Fruit fly (Drosophila melanogaster): ENCODE results near the gene CG33160.
A peak's percentile ranks its signal among the peaks of the same experiment; 100 is the strongest.

Gene CG33160

DNA sequence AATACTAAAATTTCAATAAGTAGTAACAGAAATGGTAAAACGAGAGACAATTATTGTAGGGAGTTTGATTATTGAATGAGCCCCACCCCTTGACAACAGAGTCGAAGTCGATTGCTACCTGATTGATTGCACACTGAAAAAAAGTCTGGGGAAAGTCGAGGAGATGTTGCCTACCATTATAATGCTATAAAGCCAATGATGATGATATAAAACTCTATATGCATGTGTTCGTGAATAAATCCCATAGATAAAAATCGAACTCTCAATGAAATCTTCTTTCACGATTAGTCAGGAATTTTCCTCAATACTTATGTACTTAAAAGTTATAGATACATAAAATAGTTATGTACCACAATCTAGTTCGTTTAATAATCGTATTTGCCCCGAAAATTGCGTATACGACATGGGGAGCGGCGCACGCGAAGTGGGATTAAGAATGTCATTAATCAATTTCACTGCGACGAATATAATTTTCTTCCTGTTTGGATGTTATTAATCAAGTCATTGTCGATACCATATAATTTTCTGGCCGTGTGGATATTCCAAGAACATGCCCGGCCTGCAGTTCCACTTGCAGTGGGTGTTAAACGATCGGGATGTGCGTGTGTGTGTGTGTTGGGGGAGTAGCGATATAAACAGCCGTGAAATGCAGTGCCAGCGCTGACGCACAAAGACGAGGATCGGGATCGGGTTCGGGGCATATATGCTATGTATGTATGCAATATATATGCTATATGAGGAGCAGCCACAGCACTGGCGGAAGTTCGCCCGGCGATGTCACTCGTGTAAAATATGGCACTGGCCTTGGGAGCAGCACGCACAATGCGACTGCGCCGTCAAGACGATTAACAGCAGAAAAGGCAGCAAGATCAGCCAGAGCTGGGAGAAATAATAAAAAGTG lies 38.3 kb upstream of the CG33160 start, which contains the start of gene CG12078:
Gene CG12078, minus strand, starts transcription at position 51 of the 901 bp plus-strand sequence.
- no peak for TF ChIP-seq CG11617 (GFP tag; optimal IDR thresholded peaks at IDR 0.05)
- no peak for TF ChIP-seq bab1 (GFP tag; optimal IDR thresholded peaks at IDR 0.05)
- no peak for TF ChIP-seq Clk (GFP tag; optimal IDR thresholded peaks at IDR 0.05)
- no peak for TF ChIP-seq cic (GFP tag; optimal IDR thresholded peaks at IDR 0.05)
- no peak for TF ChIP-seq ovo (GFP tag; optimal IDR thresholded peaks at IDR 0.05)
- TF ChIP-seq toe (GFP tag; optimal IDR thresholded peaks at IDR 0.05), result no peak
- no peak for TF ChIP-seq CG33017 (tag; optimal IDR thresholded peaks at IDR 0.05)
- TF ChIP-seq Hr96 (GFP tag; optimal IDR thresholded peaks at IDR 0.05), result no peak
- TF ChIP-seq CG12768 (GFP tag; optimal IDR thresholded peaks at IDR 0.05), result no peak
- no peak for TF ChIP-seq Crg-1 (GFP tag; optimal IDR thresholded peaks at IDR 0.05)
- TF ChIP-seq kay (GFP tag; ENCODE audit: borderline replicate concordance), result no peak
- no peak for TF ChIP-seq CG7101 (tag; optimal IDR thresholded peaks at IDR 0.05)
- no peak for TF ChIP-seq tj (GFP tag; optimal IDR thresholded peaks at IDR 0.05)
- TF ChIP-seq CG1620 (GFP tag; optimal IDR thresholded peaks at IDR 0.05), result no peak
- TF ChIP-seq cnc (optimal IDR thresholded peaks at IDR 0.05), result no peak
- no peak for TF ChIP-seq Mnt (GFP tag; optimal IDR thresholded peaks at IDR 0.05)
- TF ChIP-seq CG14711 (tag; optimal IDR thresholded peaks at IDR 0.05), result no peak

DNA sequence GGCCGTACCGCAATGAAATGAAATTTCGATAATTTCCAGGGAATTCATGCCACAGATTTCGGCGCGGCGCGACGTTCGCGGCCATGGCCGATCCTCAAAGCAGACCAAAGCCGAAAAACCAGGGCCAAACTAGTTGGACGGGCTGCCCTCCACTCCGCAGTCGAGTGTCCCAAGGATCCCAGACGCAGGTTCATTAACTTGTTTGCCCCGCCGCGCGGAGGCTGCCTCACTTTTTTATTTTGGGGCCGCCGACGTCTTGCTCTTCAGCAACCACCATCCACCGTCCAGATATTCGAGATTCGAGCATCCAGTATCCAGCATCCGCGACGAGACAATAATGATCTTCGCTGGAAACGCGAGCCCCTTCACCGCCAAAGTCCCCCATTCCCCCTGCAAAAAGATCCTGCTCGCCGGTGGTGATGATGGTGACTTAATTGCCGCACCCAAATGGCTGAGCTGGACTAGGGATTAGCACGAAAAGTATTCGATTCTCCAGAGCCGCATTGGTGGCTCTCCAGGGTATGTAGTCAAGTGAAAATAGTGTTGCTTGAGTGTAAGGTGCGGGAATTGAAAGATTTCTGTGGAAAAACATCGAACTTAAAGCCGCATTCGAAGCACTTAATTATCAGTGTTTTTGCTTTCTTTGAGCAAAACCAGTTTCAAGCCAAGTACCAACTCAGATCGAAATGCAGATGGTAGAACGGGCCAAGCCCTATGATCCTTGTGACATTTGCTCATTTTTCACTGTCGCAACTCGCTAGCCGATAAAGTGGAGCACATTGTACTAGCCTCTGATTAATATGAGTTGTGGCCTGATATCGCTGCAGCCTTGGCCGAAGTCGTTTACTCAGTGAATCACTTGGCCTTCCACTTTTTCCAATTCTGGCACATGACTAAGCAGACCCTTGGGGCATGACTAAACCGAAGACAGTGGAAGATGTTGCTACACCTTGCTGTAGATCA lies 36.2 kb upstream of the CG33160 start:
- TF ChIP-seq pad (GFP tag; optimal IDR thresholded peaks at IDR 0.05), result no peak
- no peak for TF ChIP-seq kay (GFP tag; ENCODE audit: borderline replicate concordance)
- no peak for TF ChIP-seq ovo (GFP tag; optimal IDR thresholded peaks at IDR 0.05)
- TF ChIP-seq CG1620 (GFP tag; optimal IDR thresholded peaks at IDR 0.05), result no peak
- no peak for TF ChIP-seq CG5204 (GFP tag; optimal IDR thresholded peaks at IDR 0.05)
- TF ChIP-seq bab1 (GFP tag; optimal IDR thresholded peaks at IDR 0.05), result no peak
- no peak for TF ChIP-seq CG7045 (GFP tag; optimal IDR thresholded peaks at IDR 0.05)
- TF ChIP-seq CG7101 (tag; optimal IDR thresholded peaks at IDR 0.05), result no peak
- no peak for TF ChIP-seq CG12768 (GFP tag; optimal IDR thresholded peaks at IDR 0.05)
- no peak for TF ChIP-seq cic (GFP tag; optimal IDR thresholded peaks at IDR 0.05)
- TF ChIP-seq CG11617 (GFP tag; optimal IDR thresholded peaks at IDR 0.05), result no peak
- TF ChIP-seq Mnt (GFP tag; optimal IDR thresholded peaks at IDR 0.05), result no peak
- TF ChIP-seq cnc (optimal IDR thresholded peaks at IDR 0.05), result no peak
- no peak for TF ChIP-seq CG33017 (tag; optimal IDR thresholded peaks at IDR 0.05)
- TF ChIP-seq Clk (GFP tag; optimal IDR thresholded peaks at IDR 0.05), result no peak
- TF ChIP-seq tj (GFP tag; optimal IDR thresholded peaks at IDR 0.05), result no peak

DNA sequence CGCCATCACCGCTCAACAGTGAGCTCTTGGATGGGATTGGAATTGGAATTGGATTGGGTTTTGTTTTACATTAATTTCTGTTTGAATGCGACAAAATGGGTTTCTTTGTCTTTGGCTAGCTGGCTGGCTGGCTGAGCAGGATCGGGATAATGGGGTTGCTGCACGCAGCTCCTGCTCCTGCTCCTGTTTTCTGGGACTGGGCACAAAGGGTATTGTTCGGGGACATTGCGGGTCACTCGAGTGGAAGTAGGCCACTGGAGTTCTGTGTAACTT lies 35.1 kb upstream of the CG33160 start:
- TF ChIP-seq CG14711 (tag; optimal IDR thresholded peaks at IDR 0.05), result no peak
- TF ChIP-seq CG7045 (GFP tag; optimal IDR thresholded peaks at IDR 0.05), result no peak
- TF ChIP-seq CG7101 (tag; optimal IDR thresholded peaks at IDR 0.05), result no peak

DNA sequence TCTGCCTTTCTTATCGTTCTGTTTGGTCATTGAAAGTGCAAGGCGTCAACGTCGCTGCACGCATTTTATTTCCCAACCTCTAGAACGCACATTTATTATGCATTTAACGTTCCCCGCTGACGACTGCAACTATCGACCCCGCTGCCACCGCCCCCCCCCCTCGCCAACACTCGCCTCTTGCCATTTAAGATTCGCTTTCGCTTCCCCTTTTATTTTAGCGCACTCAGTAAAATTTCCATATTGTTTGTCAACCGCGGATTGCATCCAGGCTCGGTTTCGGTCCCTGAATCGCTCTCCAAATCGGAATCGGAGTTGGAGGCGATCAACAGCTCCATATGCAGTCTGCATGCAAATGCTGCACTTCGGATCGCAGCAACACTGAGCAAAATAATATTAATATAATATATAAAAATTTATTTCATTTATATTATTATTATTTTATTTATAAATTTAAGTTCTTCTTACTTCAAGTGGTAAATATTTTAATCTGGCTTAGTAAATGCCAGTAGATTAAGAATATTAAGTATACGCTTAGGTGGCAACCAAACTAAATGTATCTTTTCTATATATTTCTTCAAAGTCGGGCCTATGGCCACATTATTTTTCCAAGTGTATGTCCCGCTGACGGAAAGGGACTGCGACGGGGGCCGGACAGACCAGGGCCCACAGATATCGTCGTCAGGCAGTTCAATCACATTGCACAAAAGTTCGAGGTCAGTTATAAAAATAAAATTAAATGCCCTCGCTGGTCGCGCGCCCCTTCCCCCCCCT lies 34.6 kb upstream of the CG33160 start:
- TF ChIP-seq kay (GFP tag; ENCODE audit: borderline replicate concordance) (peak; percentile 9), tj (GFP tag; optimal IDR thresholded peaks at IDR 0.05) (peak; percentile 48), cnc (optimal IDR thresholded peaks at IDR 0.05) (no peak), CG12768 (GFP tag; optimal IDR thresholded peaks at IDR 0.05) (no peak), Mnt (GFP tag; optimal IDR thresholded peaks at IDR 0.05) (no peak), Hr96 (GFP tag; optimal IDR thresholded peaks at IDR 0.05) (no peak)

DNA sequence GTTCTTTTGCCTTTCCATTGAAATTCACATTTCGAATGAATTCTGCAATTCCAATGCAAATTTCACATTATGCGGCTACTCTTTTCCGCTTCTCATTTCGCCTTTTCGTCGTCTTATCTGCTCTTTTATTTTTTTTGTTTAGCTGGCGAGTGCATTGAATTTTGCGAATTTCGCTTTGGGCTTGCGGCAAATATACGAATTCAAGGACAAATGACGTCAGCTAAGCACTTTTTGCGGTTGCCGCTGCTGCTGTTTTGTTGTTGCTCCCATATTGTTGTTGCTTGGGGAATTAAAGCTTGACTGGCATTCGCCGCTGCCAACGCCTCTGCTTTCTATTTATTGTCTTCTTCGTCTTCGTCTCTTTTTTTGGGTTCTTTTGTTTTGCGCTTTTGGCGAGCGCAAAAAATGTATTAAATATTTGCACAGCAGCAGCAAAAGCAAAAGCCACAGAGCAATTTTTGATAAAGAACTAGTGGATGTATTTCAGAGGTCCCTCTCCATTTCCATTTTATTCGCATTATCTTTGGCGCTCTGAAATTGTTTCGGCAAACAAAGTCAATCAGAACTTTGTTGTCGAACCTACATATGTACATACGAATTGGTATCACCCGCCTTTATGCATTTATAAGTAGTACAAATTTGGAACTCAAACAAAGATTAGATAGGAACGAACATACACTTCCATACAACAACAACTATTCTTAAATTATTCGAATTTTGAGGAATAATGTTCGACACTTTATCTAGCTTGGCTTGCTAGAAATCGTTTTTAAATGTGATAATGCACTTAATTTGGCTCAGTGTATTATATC lies 33.8 kb upstream of the CG33160 start:
- peak; percentile 50 for TF ChIP-seq CG7101 (tag; optimal IDR thresholded peaks at IDR 0.05)
- TF ChIP-seq kay (GFP tag; ENCODE audit: borderline replicate concordance), result no peak
- TF ChIP-seq pad (GFP tag; optimal IDR thresholded peaks at IDR 0.05), result no peak
- peak; percentile 28 for TF ChIP-seq CG11617 (GFP tag; optimal IDR thresholded peaks at IDR 0.05)
- TF ChIP-seq toe (GFP tag; optimal IDR thresholded peaks at IDR 0.05), result no peak
- TF ChIP-seq CG7045 (GFP tag; optimal IDR thresholded peaks at IDR 0.05), result no peak
- TF ChIP-seq CG33017 (tag; optimal IDR thresholded peaks at IDR 0.05), result peak; percentile 40
- no peak for TF ChIP-seq bab1 (GFP tag; optimal IDR thresholded peaks at IDR 0.05)
- TF ChIP-seq tj (GFP tag; optimal IDR thresholded peaks at IDR 0.05), result peak; percentile 80
- TF ChIP-seq CG1620 (GFP tag; optimal IDR thresholded peaks at IDR 0.05), result no peak
- TF ChIP-seq CG14711 (tag; optimal IDR thresholded peaks at IDR 0.05), result no peak
- TF ChIP-seq cic (GFP tag; optimal IDR thresholded peaks at IDR 0.05), result no peak
- TF ChIP-seq Crg-1 (GFP tag; optimal IDR thresholded peaks at IDR 0.05), result no peak
- no peak for TF ChIP-seq Mnt (GFP tag; optimal IDR thresholded peaks at IDR 0.05)

All from whole organism, adult.